Worm (Caenorhabditis elegans): ENCODE data around the gene ard-1.

The ard-1 gene

DNA sequence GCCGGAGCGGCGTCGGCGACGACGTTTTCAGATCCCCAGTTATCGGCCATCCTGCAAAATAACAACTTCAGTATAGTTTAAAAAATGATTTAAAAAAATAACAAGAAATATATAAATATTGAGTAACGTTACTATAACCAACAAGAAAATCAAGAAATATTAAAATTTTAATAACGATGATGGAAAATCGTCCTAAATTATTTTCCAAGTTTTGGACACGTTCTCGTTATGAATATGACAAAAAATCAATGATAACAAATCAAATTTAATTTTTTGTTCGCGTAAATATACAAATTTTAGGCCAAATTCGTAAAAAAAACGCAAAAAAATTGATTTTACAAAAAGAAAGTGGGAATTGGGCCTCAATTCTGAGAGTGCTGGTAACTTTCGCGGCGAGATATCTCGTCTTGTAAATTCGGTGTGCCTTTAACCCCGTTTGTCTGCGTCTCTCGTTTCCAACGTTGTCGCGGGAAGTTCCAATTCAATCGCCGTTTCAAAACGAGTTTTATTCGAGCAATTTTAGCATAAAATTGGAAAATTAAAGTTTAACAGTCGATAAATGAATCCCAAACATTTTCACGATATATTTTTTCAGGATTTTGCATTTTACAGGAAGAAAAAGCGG is 20.0 kb upstream of the ard-1 start, which contains the start of gene rps-5 (continued):
- no peak for TF ChIP-seq mbf-1 (tag; optimal IDR thresholded peaks at IDR 0.05)
- TF ChIP-seq lin-13 (GFP tag; optimal IDR thresholded peaks at IDR 0.05): peak; percentile 61
- TF ChIP-seq skn-1 (tag; optimal IDR thresholded peaks at IDR 0.05): no peak
- peak; percentile 33 for TF ChIP-seq nhr-21 (tag; optimal IDR thresholded peaks at IDR 0.05)
- TF ChIP-seq zag-1 (tag; optimal IDR thresholded peaks at IDR 0.05): no peak
- peak; percentile 50 to 89 for TF ChIP-seq lsy-2 (tag; optimal IDR thresholded peaks at IDR 0.05)
- no peak for TF ChIP-seq alr-1 (tag; optimal IDR thresholded peaks at IDR 0.05)
- no peak for TF ChIP-seq egl-27 (tag; optimal IDR thresholded peaks at IDR 0.05)
- no peak for TF ChIP-seq nhr-77 (tag; optimal IDR thresholded peaks at IDR 0.05)
- TF ChIP-seq ama-1 (optimal IDR thresholded peaks at IDR 0.05): peak; percentile 18
- TF ChIP-seq nhr-237 (tag; optimal IDR thresholded peaks at IDR 0.05): no peak
- peak; percentile 71 for TF ChIP-seq nhr-129 (tag; optimal IDR thresholded peaks at IDR 0.05)
- TF ChIP-seq crh-2 (tag; optimal IDR thresholded peaks at IDR 0.05): peak; percentile 65
- no peak for TF ChIP-seq nhr-23 (tag; optimal IDR thresholded peaks at IDR 0.05)
- peak; percentile 29 for TF ChIP-seq sem-4 (tag; optimal IDR thresholded peaks at IDR 0.05)
- no peak for TF ChIP-seq Y55F3AM.14 (GFP tag; optimal IDR thresholded peaks at IDR 0.05)
- no peak for TF ChIP-seq nhr-6 (tag; optimal IDR thresholded peaks at IDR 0.05)
- peak; percentile 71 for TF ChIP-seq C34F6.9 (tag; optimal IDR thresholded peaks at IDR 0.05)
- peak; percentile 14 for TF ChIP-seq mab-5 (tag; optimal IDR thresholded peaks at IDR 0.05)
- TF ChIP-seq snpc-4 (tag; optimal IDR thresholded peaks at IDR 0.05): peak; percentile 49
- no peak for TF ChIP-seq lin-39 (tag; optimal IDR thresholded peaks at IDR 0.05)
- no peak for TF ChIP-seq dmd-4 (tag; optimal IDR thresholded peaks at IDR 0.05)
- TF ChIP-seq F13H6.1 (tag; optimal IDR thresholded peaks at IDR 0.05): peak; percentile 20

- TF ChIP-seq C34F6.9 (tag; optimal IDR thresholded peaks at IDR 0.05) (no peak), crh-2 (tag; optimal IDR thresholded peaks at IDR 0.05) (peak; percentile 49), gmeb-1 (tag; optimal IDR thresholded peaks at IDR 0.05) (no peak), nhr-11 (tag; optimal IDR thresholded peaks at IDR 0.05) (no peak), snpc-4 (tag; optimal IDR thresholded peaks at IDR 0.05) (no peak), ztf-1 (GFP tag; conservative IDR thresholded peaks at IDR 0.05) (no peak), elt-3 (tag; optimal IDR thresholded peaks at IDR 0.05) (no peak), mab-5 (tag; optimal IDR thresholded peaks at IDR 0.05) (no peak), peb-1 (tag; optimal IDR thresholded peaks at IDR 0.05) (no peak), mbf-1 (tag; optimal IDR thresholded peaks at IDR 0.05) (no peak), unc-55 (GFP tag; optimal IDR thresholded peaks at IDR 0.05) (no peak), sma-3 (GFP tag; optimal IDR thresholded peaks at IDR 0.05) (no peak), nhr-237 (tag; optimal IDR thresholded peaks at IDR 0.05) (no peak), skn-1 (tag; optimal IDR thresholded peaks at IDR 0.05) (no peak), nhr-12 (tag; optimal IDR thresholded peaks at IDR 0.05) (no peak), lsy-2 (tag; optimal IDR thresholded peaks at IDR 0.05) (peak in 1 of 2 experiments; percentile 21), ztf-11 (tag; optimal IDR thresholded peaks at IDR 0.05) (no peak), elt-1 (tag; optimal IDR thresholded peaks at IDR 0.05) (no peak), nhr-25 (tag; optimal IDR thresholded peaks at IDR 0.05) (no peak), zag-1 (tag; optimal IDR thresholded peaks at IDR 0.05) (no peak), nhr-129 (tag; optimal IDR thresholded peaks at IDR 0.05) (peak; percentile 44), nhr-23 (tag; optimal IDR thresholded peaks at IDR 0.05) (no peak)
Observed at ce11 chrIV:11111898-11112297, 19.2 kb upstream of the ard-1 start.

DNA sequence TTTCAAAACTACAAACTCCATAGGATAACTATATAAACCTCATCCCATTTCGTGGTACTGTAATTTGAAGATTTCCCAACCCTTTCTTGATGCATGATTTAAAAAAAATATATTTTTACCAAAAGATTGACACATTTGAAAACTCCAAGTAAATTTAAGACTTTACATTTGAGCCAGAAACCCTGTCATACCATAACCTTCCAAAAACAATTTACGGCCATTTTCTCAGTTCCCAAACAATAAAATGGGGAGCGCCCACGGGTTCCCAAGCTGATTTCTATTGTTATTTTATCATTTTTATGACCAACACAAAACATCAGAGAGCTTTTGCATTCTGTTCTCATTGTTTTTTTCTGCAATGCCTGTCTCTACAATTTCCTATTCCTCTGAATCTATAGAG is 18.4 kb upstream of the ard-1 start, which contains the start of gene clc-9:
clc-9 (plus strand) TSS at position 301 of the 400 bp plus-strand sequence.
- no peak for TF ChIP-seq nhr-23 (tag; optimal IDR thresholded peaks at IDR 0.05)
- TF ChIP-seq nhr-6 (tag; optimal IDR thresholded peaks at IDR 0.05): no peak
- TF ChIP-seq blmp-1 (tag; optimal IDR thresholded peaks at IDR 0.05; ENCODE audit: insufficient read depth): no peak
- TF ChIP-seq fos-1 (tag; optimal IDR thresholded peaks at IDR 0.05): no peak
- TF ChIP-seq mdl-1 (tag; optimal IDR thresholded peaks at IDR 0.05): no peak
- TF ChIP-seq mbf-1 (tag; optimal IDR thresholded peaks at IDR 0.05): no peak
- TF ChIP-seq lin-13 (GFP tag; optimal IDR thresholded peaks at IDR 0.05): no peak
- no peak for TF ChIP-seq Y55F3AM.14 (GFP tag; optimal IDR thresholded peaks at IDR 0.05)
- TF ChIP-seq lin-11 (tag; optimal IDR thresholded peaks at IDR 0.05): no peak
- TF ChIP-seq ZK546.5 (tag; optimal IDR thresholded peaks at IDR 0.05): no peak
- TF ChIP-seq sma-3 (GFP tag; optimal IDR thresholded peaks at IDR 0.05): no peak
- no peak for TF ChIP-seq skn-1 (tag; optimal IDR thresholded peaks at IDR 0.05)
- no peak for TF ChIP-seq ama-1 (optimal IDR thresholded peaks at IDR 0.05)
- no peak for TF ChIP-seq ceh-82 (tag; optimal IDR thresholded peaks at IDR 0.05)
- TF ChIP-seq alr-1 (tag; optimal IDR thresholded peaks at IDR 0.05): no peak
- no peak for TF ChIP-seq zag-1 (tag; optimal IDR thresholded peaks at IDR 0.05)
- no peak for TF ChIP-seq ztf-11 (tag; optimal IDR thresholded peaks at IDR 0.05)
